Worm (Caenorhabditis elegans) whole organism, L2 larva: Measurements from ENCODE around the gene F08C6.5.

ENCODE experiments used
- R02D3.7 ChIP-seq: fragments of 150-350 bp; optimal IDR thresholded peaks from 2 replicates; lab custom pipeline; 2014; ENCODE audit warnings: missing biosample characterization, missing genetic modification characterization
- Y55F3AM.14 ChIP-seq: fragments of 200-800 bp; sonication (Bioruptor generic); optimal IDR thresholded peaks from 2 replicates; lab custom pipeline; 2018; ENCODE audit warnings: mild to moderate bottlenecking, missing genetic modification characterization, missing compliant biosample characterization
- ZK546.5 ChIP-seq: sonication (generic microtip); optimal IDR thresholded peaks from 2 replicates; lab custom pipeline; 2017; ENCODE audit warnings: missing biosample characterization, missing genetic modification characterization
- alr-1 ChIP-seq: fragments of 150-350 bp; optimal IDR thresholded peaks from 2 replicates; lab custom pipeline; 2014; ENCODE audit warnings: missing biosample characterization, missing genetic modification characterization
- aly-2 ChIP-seq: fragments of 150-350 bp; optimal IDR thresholded peaks from 2 replicates; lab custom pipeline; 2014; ENCODE audit warnings: missing biosample characterization, missing genetic modification characterization
- blmp-1 ChIP-seq: sonication (generic microtip); optimal IDR thresholded peaks from 2 replicates; lab custom pipeline; 2017; ENCODE audit warnings: missing genetic modification characterization, mild to moderate bottlenecking, missing compliant biosample characterization, antibody characterized with exemption, moderate library complexity; ENCODE audit not compliant: insufficient read depth
- ceh-82 ChIP-seq: fragments of 150-350 bp; optimal IDR thresholded peaks from 2 replicates; lab custom pipeline; 2014; ENCODE audit warnings: missing biosample characterization, missing genetic modification characterization
- crh-2 ChIP-seq: sonication (generic microtip); optimal IDR thresholded peaks from 2 replicates; lab custom pipeline; 2017; ENCODE audit warnings: missing biosample characterization, missing genetic modification characterization
- egl-27 ChIP-seq: sonication (generic microtip); optimal IDR thresholded peaks from 3 replicates; lab custom pipeline; 2017; ENCODE audit warnings: missing biosample characterization, missing genetic modification reagents, missing genetic modification characterization
- elt-3 ChIP-seq: sonication (generic microtip); optimal IDR thresholded peaks from 2 replicates; lab custom pipeline; 2017; ENCODE audit warnings: missing biosample characterization, missing genetic modification characterization
- fos-1 ChIP-seq: fragments of 150-350 bp; optimal IDR thresholded peaks from 2 replicates; lab custom pipeline; 2014; ENCODE audit warnings: missing biosample characterization, missing genetic modification characterization
- lin-11 ChIP-seq: fragments of 150-350 bp; sonication (generic microtip); optimal IDR thresholded peaks from 2 replicates; lab custom pipeline; 2014; ENCODE audit warnings: missing biosample characterization, missing genetic modification characterization, inconsistent platforms, mixed read lengths
- lsy-2 ChIP-seq, 2 experiments: fragments of 150-350 bp in 1 of 2; sonication (generic microtip) in 1 of 2; optimal IDR thresholded peaks; 2 replicates each; lab custom pipeline; 2014 to 2017; ENCODE audit warnings: missing biosample characterization in 2 of 2, missing genetic modification characterization in 2 of 2
- nhr-11 ChIP-seq: fragments of 150-350 bp; optimal IDR thresholded peaks from 2 replicates; lab custom pipeline; 2014; ENCODE audit warnings: missing biosample characterization, missing genetic modification characterization
- nhr-129 ChIP-seq: fragments of 150-350 bp; optimal IDR thresholded peaks from 2 replicates; lab custom pipeline; 2014; ENCODE audit warnings: missing biosample characterization, missing genetic modification characterization
- nhr-21 ChIP-seq: fragments of 150-350 bp; optimal IDR thresholded peaks from 2 replicates; lab custom pipeline; 2014; ENCODE audit warnings: missing biosample characterization, missing genetic modification characterization
- nhr-25 ChIP-seq: fragments of 150-350 bp; sonication (generic microtip); optimal IDR thresholded peaks from 3 replicates; lab custom pipeline; 2014; ENCODE audit warnings: missing biosample characterization, missing genetic modification characterization
- nhr-6 ChIP-seq: fragments of 150-350 bp; optimal IDR thresholded peaks from 2 replicates; lab custom pipeline; 2014; ENCODE audit warnings: missing biosample characterization, missing genetic modification characterization
- peb-1 ChIP-seq: fragments of 150-350 bp; optimal IDR thresholded peaks from 2 replicates; lab custom pipeline; 2014; ENCODE audit warnings: missing biosample characterization, missing genetic modification characterization
- sem-4 ChIP-seq: fragments of 150-350 bp; optimal IDR thresholded peaks from 2 replicates; lab custom pipeline; 2014; ENCODE audit warnings: missing biosample characterization, missing genetic modification reagents, missing genetic modification characterization
- sma-3 ChIP-seq: sonication (generic microtip); optimal IDR thresholded peaks from 2 replicates; lab custom pipeline; 2016; ENCODE audit warnings: missing genetic modification reagents, missing genetic modification characterization, missing compliant biosample characterization
- sma-9 ChIP-seq, 2 experiments: fragments of 150-350 bp in 1 of 2; sonication (generic microtip) in 1 of 2; optimal IDR thresholded peaks; 2 replicates each; lab custom pipeline; 2014 to 2016; ENCODE audit warnings: missing genetic modification characterization in 2 of 2, mild to moderate bottlenecking in 1 of 2, missing biosample characterization in 1 of 2, missing compliant biosample characterization in 1 of 2, missing genetic modification reagents in 1 of 2, moderate library complexity in 1 of 2
- snpc-4 ChIP-seq: fragments of 150-350 bp; optimal IDR thresholded peaks from 2 replicates; lab custom pipeline; 2014; ENCODE audit warnings: missing biosample characterization, missing genetic modification characterization
- unc-55 ChIP-seq: fragments of 150-350 bp; sonication (generic microtip); optimal IDR thresholded peaks from 3 replicates; lab custom pipeline; 2014; ENCODE audit warnings: missing biosample characterization, missing genetic modification reagents, missing genetic modification characterization
- unc-62 ChIP-seq: fragments of 150-350 bp; optimal IDR thresholded peaks from 2 replicates; lab custom pipeline; 2014; ENCODE audit warnings: missing biosample characterization, missing genetic modification reagents, missing genetic modification characterization
- ztf-4 ChIP-seq: fragments of 150-350 bp; optimal IDR thresholded peaks from 2 replicates; lab custom pipeline; 2014; ENCODE audit warnings: missing biosample characterization, missing genetic modification characterization

The F08C6.5 gene

DNA sequence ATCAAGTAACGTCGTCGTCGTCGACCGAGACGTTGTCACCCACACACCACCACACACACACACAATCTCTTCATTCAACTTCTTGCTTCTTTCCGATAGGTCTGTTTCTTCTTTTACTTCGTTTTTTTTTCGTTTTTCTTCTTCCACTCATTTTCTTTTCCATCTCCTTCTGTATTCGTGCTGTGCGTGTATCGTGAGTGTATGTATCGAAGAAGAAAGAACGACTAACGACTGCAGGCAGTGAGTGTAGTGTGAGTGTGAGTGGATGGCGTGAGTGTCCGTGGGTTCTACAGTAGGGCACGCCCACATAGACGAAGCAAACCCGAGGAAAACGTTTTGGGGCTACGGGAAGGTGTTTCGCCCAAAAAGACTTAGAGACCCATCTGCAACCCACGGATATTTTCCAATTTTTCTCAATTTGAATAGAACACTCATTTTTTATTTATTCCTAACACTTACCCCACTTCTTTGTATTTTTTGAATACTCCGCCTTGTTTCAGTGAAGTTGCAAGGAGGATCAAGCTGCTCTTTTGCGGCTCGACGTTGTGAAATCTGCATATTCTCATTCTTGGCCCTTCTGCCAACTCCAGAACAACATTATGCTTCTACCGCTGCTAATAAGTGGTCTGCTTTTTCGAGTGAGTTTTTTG, 26.5 kb downstream of the F08C6.5 start, which contains the start of gene adt-2:
Gene adt-2, plus strand, starts transcription at position 600 of the 650 bp plus-strand sequence.
- TF ChIP-seq ztf-4 (tag; lab: Kevin White, UChicago), result no peak
- TF ChIP-seq blmp-1 (tag; lab: Kevin White, UChicago), result peak; percentile 43
- TF ChIP-seq lsy-2 (tag; optimal IDR thresholded peaks at IDR 0.05; lab: Kevin White, UChicago), result peak in 1 of 2 experiments; percentile 22
- no peak for TF ChIP-seq egl-27
- TF ChIP-seq fos-1, result peak; percentile 24
- TF ChIP-seq unc-55 (GFP tag; lab: Kevin White, UChicago), result no peak
- TF ChIP-seq peb-1 (tag; lab: Kevin White, UChicago), result no peak
- TF ChIP-seq nhr-11 (tag; lab: Kevin White, UChicago), result no peak
- no peak for TF ChIP-seq alr-1 (tag; lab: Kevin White, UChicago)
- TF ChIP-seq nhr-129, result peak; percentile 15
- no peak for TF ChIP-seq aly-2 (tag; lab: Kevin White, UChicago)
- TF ChIP-seq nhr-25 (tag; lab: Kevin White, UChicago), result peak; percentile 79
- TF ChIP-seq crh-2 (tag; lab: Kevin White, UChicago), result peak; percentile 27
- TF ChIP-seq ZK546.5 (tag; lab: Kevin White, UChicago), result no peak
- peak; percentile 16 for TF ChIP-seq sma-3 (GFP tag; lab: Kevin White, UChicago)
- TF ChIP-seq nhr-21 (tag; lab: Kevin White, UChicago), result peak; percentile 57

DNA sequence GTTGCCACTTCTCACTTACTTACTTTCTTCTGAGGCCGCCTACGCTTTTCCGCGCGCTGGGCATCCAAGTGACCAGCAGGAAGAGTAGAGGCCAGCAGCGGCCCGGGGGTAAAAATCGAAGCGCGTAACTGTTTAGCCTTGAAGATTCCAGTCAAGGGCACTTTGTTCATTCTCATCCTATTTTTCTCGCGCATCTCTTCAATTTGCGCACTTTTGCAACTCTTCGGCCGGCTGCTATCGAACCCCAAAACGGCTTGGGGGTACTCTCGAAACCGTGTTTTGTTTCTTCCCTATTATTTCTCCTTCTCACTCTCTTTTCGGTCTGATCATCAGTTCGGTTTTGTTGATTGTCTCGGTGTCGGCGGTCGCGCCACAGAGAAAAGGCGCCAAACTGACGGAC, 27.4 kb downstream of the F08C6.5 start:
- TF ChIP-seq sma-3 (GFP tag; lab: Kevin White, UChicago), result peak; percentile 31
- TF ChIP-seq lin-11 (tag; lab: Kevin White, UChicago), result no peak
- TF ChIP-seq nhr-25 (tag; lab: Kevin White, UChicago), result peak; percentile 40
- TF ChIP-seq peb-1 (tag; lab: Kevin White, UChicago), result no peak
- TF ChIP-seq blmp-1 (tag; lab: Kevin White, UChicago), result peak; percentile 25

DNA sequence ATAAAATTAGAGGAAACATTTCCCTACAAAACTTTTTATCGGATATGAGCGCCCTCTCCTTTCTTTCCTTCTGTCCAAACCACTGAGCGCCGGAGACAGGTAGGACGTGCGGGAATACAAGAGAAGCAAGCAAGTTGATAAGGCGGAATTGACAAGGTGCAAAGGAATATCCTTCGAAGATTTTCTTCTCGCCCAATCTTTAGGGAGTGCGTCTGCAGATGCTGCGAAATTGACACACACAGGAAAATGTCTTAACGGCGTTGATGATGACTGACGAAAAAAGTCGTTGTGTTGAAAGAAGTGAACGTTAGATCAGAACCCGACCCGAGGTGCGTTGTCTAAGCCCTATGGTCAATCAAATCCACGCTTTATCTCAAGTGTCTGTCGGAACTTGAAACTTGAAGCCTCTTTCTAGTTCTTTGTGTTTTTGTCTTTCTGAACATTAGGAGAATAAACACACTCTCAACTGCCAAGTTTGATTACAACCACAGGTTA, 28.6 kb downstream of the F08C6.5 start:
- TF ChIP-seq nhr-21 (tag; lab: Kevin White, UChicago) (peak; percentile 46), fos-1 (no peak)

DNA sequence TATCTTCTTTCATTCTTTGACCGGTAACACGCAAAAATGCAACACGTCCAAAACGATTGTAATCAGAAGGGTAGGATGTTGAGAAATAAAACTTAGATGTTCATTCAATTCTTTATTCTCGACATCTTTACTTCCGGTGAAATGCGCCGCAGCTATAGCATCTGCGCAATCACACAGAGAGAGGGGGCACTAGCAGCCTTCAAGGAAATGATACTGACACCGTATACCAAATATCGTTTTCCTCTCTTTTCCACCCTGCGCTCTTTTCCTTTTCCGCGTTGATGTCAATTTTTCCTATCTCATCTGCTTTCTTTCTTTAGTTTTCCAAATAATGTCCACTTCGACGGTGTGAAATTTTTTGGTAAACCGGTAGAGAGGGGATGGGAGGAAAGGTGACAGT, 31.6 kb downstream of the F08C6.5 start:
- no peak for TF ChIP-seq unc-62 (GFP tag; lab: Kevin White, UChicago)
- TF ChIP-seq fos-1, result peak; percentile 5
- TF ChIP-seq sma-9 (GFP tag; optimal IDR thresholded peaks at IDR 0.05; lab: Kevin White, UChicago), result no peak
- TF ChIP-seq sma-9 (tag; optimal IDR thresholded peaks at IDR 0.05; lab: Kevin White, UChicago), result no peak
- TF ChIP-seq sem-4 (tag; lab: Kevin White, UChicago), result peak; percentile 2
- no peak for TF ChIP-seq blmp-1 (tag; lab: Kevin White, UChicago)
- TF ChIP-seq snpc-4 (tag; lab: Kevin White, UChicago), result no peak
- TF ChIP-seq nhr-129, result no peak
- peak; percentile 1 for TF ChIP-seq nhr-25 (tag; lab: Kevin White, UChicago)
- peak; percentile 34 for TF ChIP-seq nhr-21 (tag; lab: Kevin White, UChicago)

DNA sequence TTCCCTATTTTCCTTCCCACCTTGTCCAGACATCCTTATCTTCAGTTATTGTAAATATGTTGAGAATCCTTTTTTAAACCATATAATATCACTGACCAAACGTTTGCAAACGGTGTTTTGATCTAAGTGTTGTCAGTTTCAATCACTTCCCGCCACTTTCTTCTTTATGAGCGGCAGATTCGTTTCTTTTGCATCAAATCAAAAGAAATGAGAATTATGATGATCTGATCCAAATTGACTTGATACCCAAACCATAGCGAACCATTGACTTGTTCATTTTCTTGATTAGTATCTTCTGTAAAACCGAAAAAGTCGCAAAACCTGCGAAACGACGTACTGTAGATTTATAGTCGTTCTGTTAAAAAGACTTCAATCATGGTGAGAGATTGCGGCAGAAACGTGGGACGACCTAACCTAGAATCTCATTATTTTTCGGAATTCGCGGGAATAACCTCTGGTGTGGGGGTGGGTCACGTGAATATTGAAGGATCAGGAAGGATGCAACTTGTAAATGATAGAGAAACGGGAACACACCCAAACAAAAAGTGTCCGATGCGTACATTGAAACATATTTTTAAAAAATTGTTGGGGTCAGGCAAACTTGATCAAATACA, 34.8 kb downstream of the F08C6.5 start:
- peak; percentile 59 for TF ChIP-seq nhr-21 (tag; lab: Kevin White, UChicago)
- TF ChIP-seq sma-3 (GFP tag; lab: Kevin White, UChicago), result peak; percentile 28
- TF ChIP-seq nhr-25 (tag; lab: Kevin White, UChicago), result peak; percentile 16
- TF ChIP-seq blmp-1 (tag; lab: Kevin White, UChicago), result no peak
- peak; percentile 44 for TF ChIP-seq sma-9 (GFP tag; optimal IDR thresholded peaks at IDR 0.05; lab: Kevin White, UChicago)
- no peak for TF ChIP-seq sma-9 (tag; optimal IDR thresholded peaks at IDR 0.05; lab: Kevin White, UChicago)
- TF ChIP-seq aly-2 (tag; lab: Kevin White, UChicago), result no peak

DNA sequence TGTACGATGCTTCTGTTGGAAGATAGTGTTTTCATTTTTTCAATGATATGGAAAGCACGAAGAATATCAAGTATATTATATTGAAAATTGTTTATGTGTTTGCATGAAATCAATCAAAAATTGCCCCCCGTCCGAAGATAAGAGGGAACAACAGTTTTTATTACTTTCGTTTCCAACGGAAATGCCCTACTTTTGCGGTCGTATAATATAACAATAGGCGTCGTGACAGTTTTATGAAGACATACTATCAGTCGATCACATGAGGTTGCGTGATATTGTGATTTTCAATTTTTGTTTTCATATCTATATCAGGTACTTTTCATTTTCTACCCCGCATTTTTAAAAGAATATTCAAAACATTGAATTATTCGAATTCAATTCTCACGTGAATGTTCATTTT, 36.8 kb downstream of the F08C6.5 start:
- peak; percentile 66 for TF ChIP-seq sma-3 (GFP tag; lab: Kevin White, UChicago)
- TF ChIP-seq sma-9 (GFP tag; optimal IDR thresholded peaks at IDR 0.05; lab: Kevin White, UChicago), result peak; percentile 61
- TF ChIP-seq sma-9 (tag; optimal IDR thresholded peaks at IDR 0.05; lab: Kevin White, UChicago), result no peak
- no peak for TF ChIP-seq nhr-25 (tag; lab: Kevin White, UChicago)
- peak; percentile 66 for TF ChIP-seq blmp-1 (tag; lab: Kevin White, UChicago)
- TF ChIP-seq R02D3.7, result no peak
- no peak for TF ChIP-seq peb-1 (tag; lab: Kevin White, UChicago)
- peak; percentile 29 for TF ChIP-seq nhr-21 (tag; lab: Kevin White, UChicago)
- no peak for TF ChIP-seq nhr-6 (tag; lab: Kevin White, UChicago)
- peak; percentile 6 for TF ChIP-seq fos-1
- no peak for TF ChIP-seq unc-55 (GFP tag; lab: Kevin White, UChicago)
- TF ChIP-seq Y55F3AM.14, result no peak
- TF ChIP-seq elt-3, result no peak
- TF ChIP-seq ceh-82 (tag; lab: Kevin White, UChicago), result no peak
- peak in 1 of 2 experiments; percentile 3 for TF ChIP-seq lsy-2 (tag; optimal IDR thresholded peaks at IDR 0.05; lab: Kevin White, UChicago)
